Fruit fly (Drosophila melanogaster) whole organism, embryonic: ENCODE results near the gene CG12766.
A peak's percentile ranks its signal among the peaks of the same experiment; 100 is the strongest.

ENCODE experiments used
- Bgb ChIP-seq: fragments of 200-800 bp; sonication (Bioruptor generic); IDR thresholded peaks from 2 replicates; pipeline ENCODE4 v1.3.6; 2022; ENCODE audit warnings: missing biosample characterization, missing genetic modification characterization; ENCODE audit not compliant: partially characterized antibody
- CG10267 ChIP-seq: fragments of 200-800 bp; sonication (Bioruptor generic); optimal IDR thresholded peaks from 2 replicates; lab custom pipeline; 2018; ENCODE audit warnings: missing biosample characterization, mild to moderate bottlenecking, missing genetic modification characterization, moderate library complexity
- CG12236 ChIP-seq: fragments of 200-800 bp; sonication (Bioruptor generic); optimal IDR thresholded peaks from 2 replicates; lab custom pipeline; 2016; ENCODE audit warnings: missing biosample characterization, missing genetic modification characterization
- CG12744 ChIP-seq: fragments of 200-800 bp; sonication (Bioruptor generic); optimal IDR thresholded peaks from 2 replicates; lab custom pipeline; 2016; ENCODE audit warnings: missing biosample characterization, missing genetic modification characterization
- CG12942 ChIP-seq: fragments of 200-800 bp; sonication (Bioruptor generic); optimal IDR thresholded peaks from 3 replicates; lab custom pipeline; 2016; ENCODE audit warnings: missing biosample characterization, missing genetic modification characterization
- CG13894 ChIP-seq: fragments of 200-800 bp; sonication (Bioruptor generic); optimal IDR thresholded peaks from 3 replicates; lab custom pipeline; 2018; ENCODE audit warnings: missing biosample characterization, mild to moderate bottlenecking, missing genetic modification characterization, moderate library complexity
- CG14667 ChIP-seq: fragments of 200-800 bp; sonication (Bioruptor generic); IDR thresholded peaks from 2 replicates; pipeline ENCODE4 v1.3.6; 2022; ENCODE audit warnings: missing biosample characterization, missing genetic modification characterization
- CG15011 ChIP-seq: fragments of 200-800 bp; sonication (Bioruptor generic); optimal IDR thresholded peaks from 3 replicates; lab custom pipeline; 2018; ENCODE audit warnings: missing biosample characterization, mild to moderate bottlenecking, missing genetic modification characterization
- CG1529 ChIP-seq: fragments of 200-800 bp; sonication (Bioruptor generic); optimal IDR thresholded peaks from 3 replicates; lab custom pipeline; 2018; ENCODE audit warnings: missing biosample characterization, missing genetic modification characterization
- CG16863 ChIP-seq: fragments of 200-800 bp; sonication (Bioruptor generic); optimal IDR thresholded peaks from 3 replicates; lab custom pipeline; 2016; ENCODE audit warnings: missing biosample characterization, missing genetic modification characterization
- CG17385 ChIP-seq: fragments of 200-800 bp; sonication (Bioruptor generic); optimal IDR thresholded peaks from 3 replicates; lab custom pipeline; 2018; ENCODE audit warnings: missing biosample characterization, mild to moderate bottlenecking, missing genetic modification characterization
- CG17568 ChIP-seq: fragments of 200-800 bp; sonication (Bioruptor generic); optimal IDR thresholded peaks from 2 replicates; lab custom pipeline; 2018; ENCODE audit warnings: missing biosample characterization, mild to moderate bottlenecking, missing genetic modification characterization, moderate library complexity
- CG2712 ChIP-seq: fragments of 200-800 bp; optimal IDR thresholded peaks from 3 replicates; lab custom pipeline; 2019; ENCODE audit warnings: missing biosample characterization, mild to moderate bottlenecking, missing genetic modification characterization, moderate library complexity
- CG3065 ChIP-seq: fragments of 200-800 bp; sonication (Bioruptor generic); optimal IDR thresholded peaks from 2 replicates; lab custom pipeline; 2016; ENCODE audit warnings: missing biosample characterization, missing genetic modification characterization
- CG31388 ChIP-seq: fragments of 200-800 bp; sonication (Bioruptor generic); optimal IDR thresholded peaks from 2 replicates; lab custom pipeline; 2016; ENCODE audit warnings: missing biosample characterization, missing genetic modification characterization
- CG4820 ChIP-seq: fragments of 200-800 bp; sonication (Bioruptor generic); optimal IDR thresholded peaks from 3 replicates; lab custom pipeline; 2016; ENCODE audit warnings: missing biosample characterization, missing genetic modification characterization
- CG8388 ChIP-seq: fragments of 200-800 bp; sonication (Bioruptor generic); optimal IDR thresholded peaks from 2 replicates; lab custom pipeline; 2019; ENCODE audit warnings: missing biosample characterization, mild to moderate bottlenecking, missing genetic modification characterization, moderate library complexity
- CG8944 ChIP-seq: fragments of 200-800 bp; sonication (Bioruptor generic); optimal IDR thresholded peaks from 3 replicates; lab custom pipeline; 2016; ENCODE audit warnings: missing biosample characterization, missing genetic modification characterization
- CG9215 ChIP-seq: fragments of 200-800 bp; sonication (Bioruptor generic); IDR thresholded peaks from 2 replicates; pipeline ENCODE4 v1.3.6; 2022; ENCODE audit warnings: missing biosample characterization, missing genetic modification characterization
- CG9876 ChIP-seq: fragments of 200-800 bp; sonication (Bioruptor generic); optimal IDR thresholded peaks from 2 replicates; lab custom pipeline; 2016; ENCODE audit warnings: missing biosample characterization, missing genetic modification characterization
- CTCF ChIP-seq: fragments of 200-800 bp; sonication (Bioruptor generic); optimal IDR thresholded peaks from 2 replicates; lab custom pipeline; 2017; ENCODE audit warnings: missing biosample characterization, mild to moderate bottlenecking, missing genetic modification characterization, moderate library complexity
- Dek ChIP-seq: fragments of 200-800 bp; sonication (Bioruptor generic); optimal IDR thresholded peaks from 3 replicates; lab custom pipeline; 2019; ENCODE audit warnings: missing biosample characterization, mild to moderate bottlenecking, missing genetic modification characterization, moderate library complexity
- HmgZ ChIP-seq: fragments of 200-800 bp; sonication (Bioruptor generic); optimal IDR thresholded peaks from 2 replicates; lab custom pipeline; 2018; ENCODE audit warnings: missing biosample characterization, mild to moderate bottlenecking, missing genetic modification characterization
- Jarid2 ChIP-seq: fragments of 200-800 bp; sonication (Bioruptor generic); optimal IDR thresholded peaks from 3 replicates; lab custom pipeline; 2017; ENCODE audit warnings: mild to moderate bottlenecking, missing biosample characterization, missing genetic modification reagents, missing genetic modification characterization
- Mrtf ChIP-seq: fragments of 200-800 bp; sonication (Bioruptor generic); IDR thresholded peaks from 3 replicates; pipeline ENCODE4 v1.3.6; 2022; ENCODE audit warnings: missing biosample characterization, missing genetic modification characterization
- NC2α ChIP-seq: fragments of 200-800 bp; sonication (Bioruptor generic); optimal IDR thresholded peaks from 2 replicates; lab custom pipeline; 2016; ENCODE audit warnings: missing biosample characterization, missing genetic modification characterization
- Opbp ChIP-seq: fragments of 200-800 bp; sonication (Bioruptor generic); IDR thresholded peaks from 3 replicates; pipeline ENCODE4 v1.3.6; 2022; ENCODE audit warnings: missing biosample characterization, missing genetic modification characterization; ENCODE audit not compliant: partially characterized antibody
- Sin3A ChIP-seq: fragments of >200 bp; optimal IDR thresholded peaks from 2 replicates; lab custom pipeline; 2018
- Stat92E ChIP-seq, 3 experiments: fragments of >200 bp in 2 of 3; fragments of 200-800 bp in 1 of 3; sonication (Bioruptor generic) in 1 of 3; optimal IDR thresholded peaks; 2 replicates each; lab custom pipeline; 2017 to 2019; ENCODE audit warnings: missing biosample characterization in 3 of 3, missing genetic modification characterization in 3 of 3, mild to moderate bottlenecking in 1 of 3, moderate library complexity in 1 of 3
- YL-1 ChIP-seq: fragments of 200-800 bp; sonication (Bioruptor generic); optimal IDR thresholded peaks from 3 replicates; lab custom pipeline; 2017; ENCODE audit warnings: missing biosample characterization, mild to moderate bottlenecking, missing genetic modification characterization
- br ChIP-seq: fragments of >200 bp; optimal IDR thresholded peaks from 2 replicates; lab custom pipeline; 2017
- btn ChIP-seq: fragments of 200-800 bp; sonication (Bioruptor generic); optimal IDR thresholded peaks from 2 replicates; lab custom pipeline; 2016; ENCODE audit warnings: missing biosample characterization, missing genetic modification characterization
- cg ChIP-seq: fragments of 200-800 bp; sonication (Bioruptor generic); optimal IDR thresholded peaks from 3 replicates; lab custom pipeline; 2019; ENCODE audit warnings: missing biosample characterization, mild to moderate bottlenecking, missing genetic modification characterization, moderate library complexity
- croc ChIP-seq: fragments of 200-800 bp; sonication (Bioruptor generic); conservative IDR thresholded peaks from 3 replicates; pipeline ENCODE4 v1.3.6; 2022; ENCODE audit warnings: missing biosample characterization, missing genetic modification characterization
- disco-r ChIP-seq: fragments of 200-800 bp; sonication (Bioruptor generic); optimal IDR thresholded peaks from 2 replicates; lab custom pipeline; 2016; ENCODE audit warnings: missing biosample characterization, missing genetic modification characterization
- emc ChIP-seq: fragments of 200-800 bp; sonication (Bioruptor generic); optimal IDR thresholded peaks from 2 replicates; lab custom pipeline; 2016; ENCODE audit warnings: missing biosample characterization, missing genetic modification characterization
- esg ChIP-seq: fragments of 200-800 bp; sonication (Bioruptor generic); conservative IDR thresholded peaks from 2 replicates; pipeline ENCODE4 v1.3.6; 2022; ENCODE audit warnings: missing biosample characterization, missing genetic modification characterization
- fd64A ChIP-seq: fragments of 200-800 bp; sonication (Bioruptor generic); optimal IDR thresholded peaks from 3 replicates; lab custom pipeline; 2018; ENCODE audit warnings: missing biosample characterization, mild to moderate bottlenecking, missing genetic modification characterization
- kni ChIP-seq: fragments of 200-800 bp; sonication (Bioruptor generic); optimal IDR thresholded peaks from 3 replicates; lab custom pipeline; 2017; ENCODE audit warnings: mild to moderate bottlenecking, missing biosample characterization, missing genetic modification reagents, missing genetic modification characterization
- lov ChIP-seq, 2 experiments: fragments of 200-800 bp in 1 of 2; fragments of >200 bp in 1 of 2; sonication (Bioruptor generic) in 1 of 2; IDR thresholded peaks in 1 of 2; optimal IDR thresholded peaks in 1 of 2; 2 replicates in 1 of 2; 3 replicates in 1 of 2; pipeline versions ENCODE4 v1.3.6 to Lab custom; 2017 to 2022; ENCODE audit warnings: missing biosample characterization in 1 of 2, missing genetic modification characterization in 1 of 2
- nom ChIP-seq: fragments of 200-800 bp; sonication (Bioruptor generic); optimal IDR thresholded peaks from 2 replicates; lab custom pipeline; 2017; ENCODE audit warnings: missing biosample characterization, missing genetic modification characterization, mild to moderate bottlenecking, moderate library complexity, missing genetic modification reagents
- org-1 ChIP-seq: fragments of 200-800 bp; sonication (Bioruptor generic); optimal IDR thresholded peaks from 2 replicates; lab custom pipeline; 2017; ENCODE audit warnings: missing biosample characterization, missing genetic modification characterization
- phol ChIP-seq: fragments of 200-800 bp; sonication (Bioruptor generic); optimal IDR thresholded peaks from 3 replicates; lab custom pipeline; 2018; ENCODE audit warnings: missing biosample characterization, mild to moderate bottlenecking, missing genetic modification characterization, moderate library complexity
- pros ChIP-seq: fragments of 200-800 bp; sonication (Bioruptor generic); optimal IDR thresholded peaks from 3 replicates; lab custom pipeline; 2019; ENCODE audit warnings: missing biosample characterization, mild to moderate bottlenecking, missing genetic modification characterization, moderate library complexity
- ro ChIP-seq: fragments of 200-800 bp; sonication (Bioruptor generic); IDR thresholded peaks from 2 replicates; pipeline ENCODE4 v1.3.6; 2022; ENCODE audit warnings: missing biosample characterization, missing genetic modification characterization
- salm ChIP-seq: fragments of 200-800 bp; sonication (Bioruptor generic); optimal IDR thresholded peaks from 2 replicates; lab custom pipeline; 2018; ENCODE audit warnings: missing biosample characterization, mild to moderate bottlenecking, missing genetic modification characterization
- sens-2 ChIP-seq: fragments of 200-800 bp; sonication (Bioruptor generic); IDR thresholded peaks from 2 replicates; pipeline ENCODE4 v1.3.6; 2022; ENCODE audit warnings: missing biosample characterization, missing genetic modification characterization
- sim ChIP-seq: fragments of 200-800 bp; sonication (Bioruptor generic); IDR thresholded peaks from 2 replicates; pipeline ENCODE4 v1.3.6; 2022; ENCODE audit warnings: missing biosample characterization, missing genetic modification characterization
- slbo ChIP-seq: fragments of 200-800 bp; sonication (Bioruptor generic); IDR thresholded peaks from 2 replicates; pipeline ENCODE4 v1.3.6; 2022; ENCODE audit warnings: missing biosample characterization, missing genetic modification characterization
- sna ChIP-seq: fragments of 200-800 bp; sonication (Bioruptor generic); IDR thresholded peaks from 2 replicates; pipeline ENCODE4 v1.3.6; 2022; ENCODE audit warnings: missing biosample characterization, missing genetic modification characterization; ENCODE audit not compliant: partially characterized antibody
- trem ChIP-seq: fragments of 200-800 bp; optimal IDR thresholded peaks from 3 replicates; lab custom pipeline; 2019; ENCODE audit warnings: missing biosample characterization, mild to moderate bottlenecking, missing genetic modification characterization, moderate library complexity
- ttk ChIP-seq: fragments of 200-800 bp; sonication (Bioruptor generic); IDR thresholded peaks from 2 replicates; pipeline ENCODE4 v2.1.2; 2022; ENCODE audit warnings: missing biosample characterization, missing genetic modification characterization

CG12766 gene

DNA sequence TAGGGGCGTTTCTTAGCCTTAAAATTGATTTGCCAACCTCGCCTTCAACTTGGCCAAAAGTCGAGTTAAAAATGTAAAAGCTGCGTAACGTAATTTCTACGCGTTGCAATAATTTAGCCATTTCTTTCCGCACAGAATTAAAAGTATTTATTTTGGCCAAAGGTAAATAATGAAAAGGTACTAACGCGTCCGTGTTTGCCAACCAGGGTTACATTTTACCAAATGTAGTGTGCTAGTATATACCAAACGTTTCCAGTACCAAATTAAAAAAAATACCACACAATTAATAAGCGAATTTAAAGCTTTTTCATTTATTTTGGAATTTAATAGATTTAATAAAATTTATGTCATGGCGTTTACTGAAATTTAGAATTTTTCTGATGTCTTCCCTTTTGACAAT lies 40.9 kb downstream of the CG12766 start, which contains the start of gene Ccz1 (continued):
- TF ChIP-seq fd64A (peak; percentile 38), CG1529 (peak; percentile 56), NC2α (peak; percentile 49), croc (peak; percentile 18; the same call in 1 of the 3 replicates), sim (GFP tag; lab: Robert Waterston, UW) (no peak), CG9876 (GFP tag; lab: Kevin White, UChicago) (peak; percentile 66), CG16863 (GFP tag; lab: Kevin White, UChicago) (peak; percentile 53), sens-2 (no peak), pros (GFP tag; lab: Kevin White, UChicago) (no peak), YL-1 (GFP tag; lab: Kevin White, UChicago) (peak; percentile 94), org-1 (GFP tag; lab: Kevin White, UChicago) (peak; percentile 25), CG12942 (GFP tag; lab: Kevin White, UChicago) (peak; percentile 67), ttk (no peak), kni (GFP tag; lab: Kevin White, UChicago) (peak; percentile 71), Mrtf (GFP tag; lab: Robert Waterston, UW) (no peak), CG17568 (GFP tag; lab: Kevin White, UChicago) (peak; percentile 63), slbo (GFP tag; lab: Robert Waterston, UW) (no peak), CG14667 (GFP tag; lab: Robert Waterston, UW) (no peak), CTCF (no peak), nom (peak; percentile 36), CG9215 (no peak), Stat92E (GFP tag; optimal IDR thresholded peaks at IDR 0.05; lab: Kevin White, UChicago) (no peak), Dek (tag; lab: Kevin White, UChicago) (peak; percentile 34), CG3065 (peak; percentile 42), phol (tag; lab: Kevin White, UChicago) (peak; percentile 35), CG8944 (peak; percentile 83), disco-r (GFP tag; lab: Kevin White, UChicago) (peak; percentile 34), CG31388 (GFP tag; lab: Kevin White, UChicago) (peak; percentile 6), btn (GFP tag; lab: Kevin White, UChicago) (peak; percentile 42), salm (peak; percentile 45), sna (no peak), ro (GFP tag; lab: Robert Waterston, UW) (no peak), CG13894 (tag; lab: Kevin White, UChicago) (no peak), CG12236 (GFP tag; lab: Kevin White, UChicago) (peak; percentile 53), Bgb (GFP tag; lab: Robert Waterston, UW) (no peak), trem (peak; percentile 58), br (no peak), CG10267 (peak; percentile 69), CG12744 (GFP tag; lab: Kevin White, UChicago) (peak; percentile 66), Opbp (GFP tag; lab: Robert Waterston, UW) (no peak), CG2712 (tag; lab: Kevin White, UChicago) (peak; percentile 23), lov (optimal IDR thresholded peaks at IDR 0.05; lab: Kevin White, UChicago) (no peak), lov (GFP tag; IDR thresholded peaks at IDR 0.05; lab: Robert Waterston, UW) (no peak), Jarid2 (peak; percentile 51), emc (GFP tag; lab: Kevin White, UChicago) (peak; percentile 49), CG4820 (GFP tag; lab: Kevin White, UChicago) (peak; percentile 58), esg (GFP tag; lab: Robert Waterston, UW) (no peak), CG8388 (GFP tag; lab: Kevin White, UChicago) (peak; percentile 13), Sin3A (lab: Kevin White, UChicago) (no peak), cg (GFP tag; lab: Kevin White, UChicago) (no peak), HmgZ (tag; lab: Kevin White, UChicago) (peak; percentile 79), CG17385 (GFP tag; lab: Kevin White, UChicago) (peak; percentile 59), CG15011 (GFP tag; lab: Kevin White, UChicago) (peak; percentile 56)
